Fruit fly (Drosophila melanogaster): ENCODE measurements around the gene Csl4.

The Csl4 gene

DNA sequence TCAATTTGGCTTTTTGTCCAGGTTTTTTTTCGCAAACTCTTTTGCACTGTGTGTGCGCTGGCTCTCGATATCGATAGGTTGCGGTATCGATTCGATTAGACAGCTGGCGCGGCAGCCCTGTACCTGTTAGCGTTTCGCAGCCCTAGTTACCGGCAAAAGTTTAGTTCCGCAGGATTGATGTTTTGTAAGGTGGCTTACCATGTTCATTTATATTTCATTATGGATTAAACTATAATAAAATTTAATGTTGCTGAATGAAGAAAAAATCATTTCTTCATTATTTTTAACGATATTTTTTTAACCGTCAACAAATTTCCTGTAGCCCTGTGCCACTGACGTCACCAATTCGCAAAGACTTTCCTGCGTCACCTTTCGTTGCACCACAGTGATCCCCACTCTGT lies 16.8 kb downstream of the Csl4 start, which contains the start of gene Reps (continued):
- peak; percentile 91 for TF ChIP-seq grn (GFP tag; optimal IDR thresholded peaks at IDR 0.05)
- peak; percentile 98 for TF ChIP-seq Drgx (GFP tag; IDR thresholded peaks at IDR 0.05)
- TF ChIP-seq Atf-2 (GFP tag; optimal IDR thresholded peaks at IDR 0.05): peak; percentile 98
- peak; percentile 98 for TF ChIP-seq NC2β (GFP tag; optimal IDR thresholded peaks at IDR 0.05)
- TF ChIP-seq CG6175 (GFP tag; IDR thresholded peaks at IDR 0.05): peak; percentile 97
- peak; percentile 97 for TF ChIP-seq CG2202 (tag; optimal IDR thresholded peaks at IDR 0.05)
- TF ChIP-seq dati (GFP tag; IDR thresholded peaks at IDR 0.05): peak; percentile 97
- TF ChIP-seq dan (GFP tag; IDR thresholded peaks at IDR 0.05): peak; percentile 98
- peak; percentile 99 for TF ChIP-seq ken (GFP tag; IDR thresholded peaks at IDR 0.05)
- TF ChIP-seq CG8388 (GFP tag; optimal IDR thresholded peaks at IDR 0.05): peak; percentile 98
- peak; percentile 96 for TF ChIP-seq Antp (GFP tag; optimal IDR thresholded peaks at IDR 0.05)
- TF ChIP-seq h (optimal IDR thresholded peaks at IDR 0.05): no peak
- TF ChIP-seq toy (GFP tag; IDR thresholded peaks at IDR 0.05): peak; percentile 97
- TF ChIP-seq CG32767 (GFP tag; IDR thresholded peaks at IDR 0.05): peak; percentile 97
- TF ChIP-seq Bdp1 (GFP tag; optimal IDR thresholded peaks at IDR 0.05): peak; percentile 93
- TF ChIP-seq CG18476 (GFP tag; optimal IDR thresholded peaks at IDR 0.05): peak; percentile 98
- peak; percentile 96 for TF ChIP-seq CG3407 (GFP tag; optimal IDR thresholded peaks at IDR 0.05)
- TF ChIP-seq CG30020 (tag; optimal IDR thresholded peaks at IDR 0.05): peak; percentile 90
- TF ChIP-seq crol (GFP tag; IDR thresholded peaks at IDR 0.05): peak; percentile 82
- TF ChIP-seq CG8359 (GFP tag; optimal IDR thresholded peaks at IDR 0.05; ENCODE audit: borderline replicate concordance): peak; percentile 94
- TF ChIP-seq CG3281 (GFP tag; optimal IDR thresholded peaks at IDR 0.05): peak; percentile 99
- TF ChIP-seq Nf-YC (tag; optimal IDR thresholded peaks at IDR 0.05): peak; percentile 88
- TF ChIP-seq wek (GFP tag; optimal IDR thresholded peaks at IDR 0.05): peak; percentile 88
- peak; percentile 89 for TF ChIP-seq CG5180 (GFP tag; optimal IDR thresholded peaks at IDR 0.05)
- TF ChIP-seq CG15601 (tag; optimal IDR thresholded peaks at IDR 0.05): peak; percentile 97
- TF ChIP-seq D (optimal IDR thresholded peaks at IDR 0.05): no peak
- TF ChIP-seq D (GFP tag; optimal IDR thresholded peaks at IDR 0.05): peak; percentile 99
- peak; percentile 64; the same call in 1 of the 3 replicates for TF ChIP-seq mld (GFP tag; IDR thresholded peaks at IDR 0.05; ENCODE audit: partially characterized antibody)
- TF ChIP-seq sisA (GFP tag; IDR thresholded peaks at IDR 0.05): peak; percentile 99
- peak; percentile 98 for TF ChIP-seq Ada2b (GFP tag; IDR thresholded peaks at IDR 0.05)
- TF ChIP-seq emc (GFP tag; optimal IDR thresholded peaks at IDR 0.05): peak; percentile 93
- TF ChIP-seq CG18764 (GFP tag; optimal IDR thresholded peaks at IDR 0.05): peak; percentile 98
- peak; percentile 95 for TF ChIP-seq da (GFP tag; optimal IDR thresholded peaks at IDR 0.05)
- peak; percentile 97 for TF ChIP-seq CG17186 (GFP tag; optimal IDR thresholded peaks at IDR 0.05)
- peak; percentile 20; the same call in 1 of the 2 replicates for TF ChIP-seq ato (GFP tag; IDR thresholded peaks at IDR 0.05; ENCODE audit: partially characterized antibody)
- peak; percentile 98 for TF ChIP-seq CG4730 (GFP tag; IDR thresholded peaks at IDR 0.05)
- TF ChIP-seq onecut (GFP tag; IDR thresholded peaks at IDR 0.05): peak; percentile 95
- TF ChIP-seq crc (GFP tag; optimal IDR thresholded peaks at IDR 0.05): peak; percentile 94
- TF ChIP-seq psq (GFP tag; optimal IDR thresholded peaks at IDR 0.05): peak; percentile 95
- peak; percentile 93 for TF ChIP-seq fd102C (GFP tag; optimal IDR thresholded peaks at IDR 0.05)
- TF ChIP-seq sob (GFP tag; IDR thresholded peaks at IDR 0.05): peak; percentile 99
- peak; percentile 96 for TF ChIP-seq Sin3A (optimal IDR thresholded peaks at IDR 0.05)
- peak; percentile 94 for TF ChIP-seq fd64A (GFP tag; optimal IDR thresholded peaks at IDR 0.05)
- TF ChIP-seq cato (GFP tag; optimal IDR thresholded peaks at IDR 0.05; ENCODE audit: borderline replicate concordance): peak; percentile 98
- TF ChIP-seq ttk (GFP tag; IDR thresholded peaks at IDR 0.05): peak; percentile 98
- TF ChIP-seq Lim3 (GFP tag; IDR thresholded peaks at IDR 0.05): peak; percentile 96
- peak; percentile 95 for TF ChIP-seq nom (GFP tag; optimal IDR thresholded peaks at IDR 0.05)
- peak; percentile 98 for TF ChIP-seq CG1603 (tag; optimal IDR thresholded peaks at IDR 0.05)
- TF ChIP-seq knrl (GFP tag; IDR thresholded peaks at IDR 0.05; ENCODE audit: partially characterized antibody): peak; percentile 77
- peak; percentile 100 for TF ChIP-seq CG7928 (GFP tag; optimal IDR thresholded peaks at IDR 0.05)
- peak; percentile 99 for TF ChIP-seq E2f1 (GFP tag; IDR thresholded peaks at IDR 0.05)
- TF ChIP-seq Hsf (GFP tag; optimal IDR thresholded peaks at IDR 0.05): peak; percentile 99

Measured in whole organism, embryonic.